Fruit fly (Drosophila melanogaster): Measurements from ENCODE around the gene CG7094.

dm6 chr2L:17555665-17556064 lies at the start of gene CG7094:
- TF ChIP-seq Sin3A (optimal IDR thresholded peaks at IDR 0.05), result no peak
- no peak for TF ChIP-seq Myc (optimal IDR thresholded peaks at IDR 0.05)
- no peak for TF ChIP-seq psq (optimal IDR thresholded peaks at IDR 0.05)
- no peak for TF ChIP-seq h (optimal IDR thresholded peaks at IDR 0.05)
